Fruit fly (Drosophila melanogaster) whole organism, embryonic: ENCODE data around the gene wisp.
A peak's percentile ranks its signal among the peaks of the same experiment; 100 is the strongest.

Experiments used
- Awh ChIP-seq: fragments of 200-800 bp; sonication (Bioruptor generic); IDR thresholded peaks from 2 replicates; pipeline ENCODE4, ENCODE4 v1.3.6; 2022; ENCODE audit warnings: missing biosample characterization, missing genetic modification characterization
- B-H2 ChIP-seq: fragments of 200-800 bp; sonication (Bioruptor generic); optimal IDR thresholded peaks from 2 replicates; lab custom pipeline; 2018; ENCODE audit warnings: missing biosample characterization, mild to moderate bottlenecking, missing genetic modification characterization
- CG10431 ChIP-seq: fragments of 200-800 bp; sonication (Bioruptor generic); optimal IDR thresholded peaks from 3 replicates; lab custom pipeline; 2018; ENCODE audit warnings: missing biosample characterization, mild to moderate bottlenecking, missing genetic modification characterization
- CG11247 ChIP-seq: fragments of 200-800 bp; sonication (Bioruptor generic); IDR thresholded peaks from 2 replicates; pipeline ENCODE4 v1.3.6; 2022; ENCODE audit warnings: missing biosample characterization, missing genetic modification characterization
- CG11696 ChIP-seq: fragments of 200-800 bp; sonication (Bioruptor generic); IDR thresholded peaks from 2 replicates; pipeline ENCODE4 v1.3.6; 2022; ENCODE audit warnings: missing biosample characterization, missing genetic modification characterization
- CG12071 ChIP-seq: fragments of 200-800 bp; sonication (Bioruptor generic); optimal IDR thresholded peaks from 3 replicates; lab custom pipeline; 2018; ENCODE audit warnings: missing biosample characterization, mild to moderate bottlenecking, missing genetic modification characterization
- CG15073 ChIP-seq: fragments of 200-800 bp; sonication (Bioruptor generic); optimal IDR thresholded peaks from 2 replicates; lab custom pipeline; 2016; ENCODE audit warnings: missing biosample characterization, missing genetic modification characterization
- CG15696 ChIP-seq: fragments of 200-800 bp; sonication (Bioruptor generic); optimal IDR thresholded peaks from 2 replicates; lab custom pipeline; 2019; ENCODE audit warnings: missing biosample characterization, mild to moderate bottlenecking, missing genetic modification characterization, moderate library complexity
- CG1602 ChIP-seq: fragments of 200-800 bp; sonication (Bioruptor generic); optimal IDR thresholded peaks from 3 replicates; lab custom pipeline; 2016; ENCODE audit warnings: missing biosample characterization, missing genetic modification characterization
- CG17186 ChIP-seq: fragments of 200-800 bp; sonication (Bioruptor generic); optimal IDR thresholded peaks from 3 replicates; lab custom pipeline; 2017; ENCODE audit warnings: missing biosample characterization, missing genetic modification reagents, missing genetic modification characterization
- CG18262 ChIP-seq: fragments of 200-800 bp; optimal IDR thresholded peaks from 3 replicates; lab custom pipeline; 2019; ENCODE audit warnings: missing biosample characterization, mild to moderate bottlenecking, missing genetic modification characterization, moderate library complexity
- CG18764 ChIP-seq: fragments of 200-800 bp; sonication (Bioruptor generic); optimal IDR thresholded peaks from 3 replicates; lab custom pipeline; 2016; ENCODE audit warnings: missing biosample characterization, missing genetic modification characterization
- CG2875 ChIP-seq: fragments of 200-800 bp; sonication (Bioruptor generic); optimal IDR thresholded peaks from 2 replicates; lab custom pipeline; 2017; ENCODE audit warnings: missing biosample characterization, mild to moderate bottlenecking, missing genetic modification characterization, missing genetic modification reagents
- CG3163 ChIP-seq: fragments of 200-800 bp; sonication (Bioruptor generic); optimal IDR thresholded peaks from 3 replicates; lab custom pipeline; 2016; ENCODE audit warnings: missing biosample characterization, missing genetic modification characterization
- CG32772 ChIP-seq: fragments of 200-800 bp; sonication (Bioruptor generic); IDR thresholded peaks from 2 replicates; pipeline ENCODE4 v1.3.6; 2022; ENCODE audit warnings: missing biosample characterization, missing genetic modification characterization
- CG33557 ChIP-seq: fragments of 200-800 bp; sonication (Bioruptor generic); optimal IDR thresholded peaks from 2 replicates; lab custom pipeline; 2019; ENCODE audit warnings: missing biosample characterization, mild to moderate bottlenecking, missing genetic modification characterization, moderate library complexity
- CG34376 ChIP-seq: fragments of 200-800 bp; sonication (Bioruptor generic); optimal IDR thresholded peaks from 2 replicates; lab custom pipeline; 2018; ENCODE audit warnings: missing biosample characterization, mild to moderate bottlenecking, missing genetic modification characterization
- CG3838 ChIP-seq: fragments of 200-800 bp; sonication (Bioruptor generic); optimal IDR thresholded peaks from 3 replicates; lab custom pipeline; 2016; ENCODE audit warnings: missing biosample characterization, missing genetic modification characterization
- CG6689 ChIP-seq: fragments of 200-800 bp; sonication (Bioruptor generic); IDR thresholded peaks from 2 replicates; pipeline ENCODE4 v1.3.6; 2022; ENCODE audit warnings: missing biosample characterization, missing genetic modification characterization
- CG7372 ChIP-seq: fragments of 200-800 bp; sonication (Bioruptor generic); IDR thresholded peaks from 2 replicates; pipeline ENCODE4 v1.3.6; 2022; ENCODE audit warnings: missing biosample characterization, missing genetic modification characterization
- CG7928 ChIP-seq: fragments of 200-800 bp; sonication (Bioruptor generic); optimal IDR thresholded peaks from 2 replicates; lab custom pipeline; 2017; ENCODE audit warnings: missing biosample characterization, mild to moderate bottlenecking, missing genetic modification characterization
- CG7987 ChIP-seq: fragments of 200-800 bp; sonication (Bioruptor generic); optimal IDR thresholded peaks from 2 replicates; lab custom pipeline; 2018; ENCODE audit warnings: missing biosample characterization, mild to moderate bottlenecking, missing genetic modification characterization, moderate library complexity
- CG8089 ChIP-seq: fragments of 200-800 bp; sonication (Bioruptor generic); optimal IDR thresholded peaks from 3 replicates; lab custom pipeline; 2016; ENCODE audit warnings: missing biosample characterization, missing genetic modification characterization
- CG9932 ChIP-seq: fragments of 200-800 bp; sonication (Bioruptor generic); IDR thresholded peaks from 2 replicates; pipeline ENCODE4 v1.3.6; 2022; ENCODE audit warnings: missing biosample characterization, missing genetic modification characterization
- Chrac-16 ChIP-seq: fragments of 200-800 bp; sonication (Bioruptor generic); optimal IDR thresholded peaks from 3 replicates; lab custom pipeline; 2016; ENCODE audit warnings: missing biosample characterization, missing genetic modification characterization
- Dref ChIP-seq: fragments of 200-800 bp; sonication (Bioruptor generic); IDR thresholded peaks from 2 replicates; pipeline ENCODE4 v1.3.6; 2022; ENCODE audit warnings: missing biosample characterization, missing genetic modification characterization
- Ets65A ChIP-seq: fragments of 200-800 bp; sonication (Bioruptor generic); peaks from one replicate; lab custom pipeline; 2016; ENCODE audit warnings: missing biosample characterization, missing genetic modification characterization
- Hr51 ChIP-seq, 2 experiments: fragments of 200-800 bp; sonication (Bioruptor generic); optimal IDR thresholded peaks; 2 replicates in 1 of 2; 3 replicates in 1 of 2; lab custom pipeline; 2016 to 2018; ENCODE audit warnings: missing biosample characterization in 2 of 2, missing genetic modification characterization in 2 of 2, mild to moderate bottlenecking in 1 of 2, moderate library complexity in 1 of 2
- Mrtf ChIP-seq: fragments of 200-800 bp; sonication (Bioruptor generic); IDR thresholded peaks from 3 replicates; pipeline ENCODE4 v1.3.6; 2022; ENCODE audit warnings: missing biosample characterization, missing genetic modification characterization
- Side ChIP-seq: fragments of 200-800 bp; sonication (Bioruptor generic); optimal IDR thresholded peaks from 2 replicates; lab custom pipeline; 2016; ENCODE audit warnings: missing biosample characterization, missing genetic modification characterization
- Spps ChIP-seq: fragments of 200-800 bp; sonication (Bioruptor generic); optimal IDR thresholded peaks from 2 replicates; lab custom pipeline; 2018; ENCODE audit warnings: missing biosample characterization, mild to moderate bottlenecking, missing genetic modification characterization
- Sry-β ChIP-seq: fragments of 200-800 bp; sonication (Bioruptor generic); optimal IDR thresholded peaks from 2 replicates; lab custom pipeline; 2018; ENCODE audit warnings: missing biosample characterization, mild to moderate bottlenecking, missing genetic modification characterization, moderate library complexity
- Stat92E ChIP-seq, 3 experiments: fragments of >200 bp in 2 of 3; fragments of 200-800 bp in 1 of 3; sonication (Bioruptor generic) in 1 of 3; optimal IDR thresholded peaks; 2 replicates each; lab custom pipeline; 2017 to 2019; ENCODE audit warnings: missing biosample characterization in 3 of 3, missing genetic modification characterization in 3 of 3, mild to moderate bottlenecking in 1 of 3, moderate library complexity in 1 of 3
- Tbp ChIP-seq: fragments of >200 bp; optimal IDR thresholded peaks from 2 replicates; lab custom pipeline; 2018; ENCODE audit warnings: missing biosample characterization, missing genetic modification characterization
- amos ChIP-seq: fragments of 200-800 bp; sonication (Bioruptor generic); IDR thresholded peaks from 2 replicates; pipeline ENCODE4 v1.3.6; 2022; ENCODE audit warnings: missing biosample characterization, missing genetic modification characterization; ENCODE audit not compliant: partially characterized antibody
- aop ChIP-seq: fragments of 200-800 bp; sonication (Bioruptor generic); IDR thresholded peaks from 2 replicates; pipeline ENCODE4 v1.3.6; 2022; ENCODE audit warnings: missing biosample characterization, missing genetic modification characterization
- chif ChIP-seq, 2 experiments: fragments of 200-800 bp; sonication (Bioruptor generic); optimal IDR thresholded peaks; 3 replicates each; lab custom pipeline; 2016; ENCODE audit warnings: missing biosample characterization in 2 of 2, missing genetic modification characterization in 2 of 2
- crol ChIP-seq: fragments of 200-800 bp; sonication (Bioruptor generic); IDR thresholded peaks from 2 replicates; pipeline ENCODE4 v1.3.6; 2022; ENCODE audit warnings: missing biosample characterization, missing genetic modification characterization
- da ChIP-seq: fragments of 200-800 bp; sonication (Bioruptor generic); optimal IDR thresholded peaks from 2 replicates; lab custom pipeline; 2016; ENCODE audit warnings: missing biosample characterization, missing genetic modification characterization
- eve ChIP-seq, 2 experiments: fragments of >200 bp; optimal IDR thresholded peaks; 2 replicates each; lab custom pipeline; 2017; ENCODE audit warnings: missing biosample characterization in 2 of 2, missing genetic modification characterization in 2 of 2
- fd102C ChIP-seq: fragments of 200-800 bp; sonication (Bioruptor generic); optimal IDR thresholded peaks from 2 replicates; lab custom pipeline; 2018; ENCODE audit warnings: missing biosample characterization, mild to moderate bottlenecking, missing genetic modification characterization, moderate library complexity
- kay ChIP-seq: fragments of 200-800 bp; sonication (Bioruptor generic); optimal IDR thresholded peaks from 2 replicates; lab custom pipeline; 2016; ENCODE audit warnings: missing biosample characterization, missing genetic modification characterization
- lbe ChIP-seq: fragments of 200-800 bp; sonication (Bioruptor generic); optimal IDR thresholded peaks from 2 replicates; lab custom pipeline; 2016; ENCODE audit warnings: missing biosample characterization, mild to moderate bottlenecking, missing genetic modification characterization
- p53 ChIP-seq: fragments of 200-800 bp; sonication (Bioruptor generic); optimal IDR thresholded peaks from 2 replicates; lab custom pipeline; 2016; ENCODE audit warnings: missing biosample characterization, missing genetic modification characterization
- pita ChIP-seq: fragments of 200-800 bp; sonication (Bioruptor generic); optimal IDR thresholded peaks from 2 replicates; lab custom pipeline; 2017; ENCODE audit warnings: missing biosample characterization, mild to moderate bottlenecking, missing genetic modification characterization
- trem ChIP-seq: fragments of 200-800 bp; optimal IDR thresholded peaks from 3 replicates; lab custom pipeline; 2019; ENCODE audit warnings: missing biosample characterization, mild to moderate bottlenecking, missing genetic modification characterization, moderate library complexity
- trh ChIP-seq: fragments of 200-800 bp; sonication (Bioruptor generic); optimal IDR thresholded peaks from 2 replicates; lab custom pipeline; 2016; ENCODE audit warnings: missing biosample characterization, missing genetic modification characterization
- unpg ChIP-seq: fragments of 200-800 bp; sonication (Bioruptor generic); optimal IDR thresholded peaks from 3 replicates; lab custom pipeline; 2018; ENCODE audit warnings: missing biosample characterization, mild to moderate bottlenecking, missing genetic modification characterization, moderate library complexity
- vfl ChIP-seq: fragments of 200-800 bp; sonication (Bioruptor generic); optimal IDR thresholded peaks from 2 replicates; lab custom pipeline; 2016; ENCODE audit warnings: missing biosample characterization, missing genetic modification characterization
- vnd ChIP-seq: fragments of 200-800 bp; sonication (Bioruptor generic); IDR thresholded peaks from 3 replicates; pipeline ENCODE4 v1.3.6; 2022; ENCODE audit warnings: missing biosample characterization, missing genetic modification characterization; ENCODE audit not compliant: partially characterized antibody
- z ChIP-seq: fragments of 200-800 bp; sonication (Bioruptor generic); IDR thresholded peaks from 3 replicates; pipeline ENCODE4 v1.3.6; 2022; ENCODE audit warnings: missing biosample characterization, missing genetic modification characterization

wisp gene

DNA sequence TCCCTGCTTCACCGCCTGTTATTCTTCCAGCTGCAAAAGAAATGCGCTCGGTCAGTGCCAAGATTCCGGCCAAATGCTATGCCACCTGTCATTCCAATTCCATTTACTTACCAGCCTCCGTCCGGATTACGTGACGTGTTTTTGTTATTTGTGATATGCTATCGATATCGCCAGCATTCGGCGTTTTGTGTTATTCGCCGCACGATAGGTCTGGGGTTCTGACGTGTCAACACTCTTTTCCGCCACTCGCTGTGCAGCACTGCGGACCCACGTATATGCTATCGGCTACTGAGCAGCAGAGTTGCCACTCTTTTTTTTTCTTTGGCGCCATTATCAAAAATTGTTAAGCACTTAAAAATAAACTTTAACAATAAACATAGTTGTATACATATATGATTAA is 41.4 kb upstream of the wisp start, which contains the start of gene p24-1 (continued):
- TF ChIP-seq trh (no peak), eve (GFP tag; optimal IDR thresholded peaks at IDR 0.05; lab: Kevin White, UChicago) (no peak), da (GFP tag; lab: Kevin White, UChicago) (peak; percentile 6), crol (GFP tag; lab: Robert Waterston, UW) (no peak), amos (GFP tag; lab: Robert Waterston, UW) (peak; percentile 94), CG3838 (GFP tag; lab: Kevin White, UChicago) (no peak), CG10431 (GFP tag; lab: Kevin White, UChicago) (no peak), CG7372 (GFP tag; lab: Robert Waterston, UW) (no peak), CG8089 (GFP tag; lab: Kevin White, UChicago) (no peak), Mrtf (GFP tag; lab: Robert Waterston, UW) (peak; percentile 36; the same call in 1 of the 3 replicates), aop (GFP tag; lab: Robert Waterston, UW) (no peak), Ets65A (GFP tag; lab: Kevin White, UChicago) (peak; percentile 96), CG12071 (no peak), CG11696 (GFP tag; lab: Robert Waterston, UW) (no peak), B-H2 (GFP tag; lab: Kevin White, UChicago) (peak; percentile 70), Stat92E (GFP tag; optimal IDR thresholded peaks at IDR 0.05; lab: Kevin White, UChicago) (peak in 1 of 3 experiments; percentile 20), CG11247 (GFP tag; lab: Robert Waterston, UW) (peak; percentile 58), CG34376 (GFP tag; lab: Kevin White, UChicago) (peak; percentile 51), z (GFP tag; lab: Robert Waterston, UW) (no peak), CG9932 (peak; percentile 88), p53 (GFP tag; lab: Kevin White, UChicago) (no peak), CG18764 (GFP tag; lab: Kevin White, UChicago) (peak; percentile 23), CG6689 (GFP tag; lab: Robert Waterston, UW) (no peak), CG3163 (GFP tag; lab: Kevin White, UChicago) (peak; percentile 43), Side (peak; percentile 57), CG15073 (GFP tag; lab: Kevin White, UChicago) (no peak), lbe (GFP tag; lab: Kevin White, UChicago) (peak; percentile 49), chif (GFP tag; optimal IDR thresholded peaks at IDR 0.05; lab: Kevin White, UChicago) (peak in 1 of 2 experiments; percentile 31), CG1602 (GFP tag; lab: Kevin White, UChicago) (peak; percentile 13), Tbp (GFP tag; lab: Kevin White, UChicago) (no peak), Spps (tag; lab: Kevin White, UChicago) (no peak), CG2875 (GFP tag; lab: Kevin White, UChicago) (no peak), Sry-β (GFP tag; lab: Kevin White, UChicago) (peak; percentile 63), kay (GFP tag; lab: Kevin White, UChicago) (peak; percentile 48), CG17186 (GFP tag; lab: Kevin White, UChicago) (peak; percentile 74), CG32772 (GFP tag; lab: Robert Waterston, UW) (0 out of 2 replicates have a peak, but pooled peaks have one; percentile 15), Chrac-16 (GFP tag; lab: Kevin White, UChicago) (peak; percentile 16), Awh (no peak), CG18262 (peak; percentile 7), fd102C (no peak), CG15696 (tag; lab: Kevin White, UChicago) (peak; percentile 7), trem (tag; lab: Kevin White, UChicago) (peak; percentile 54), CG7928 (GFP tag; lab: Kevin White, UChicago) (peak; percentile 11), Dref (GFP tag; lab: Robert Waterston, UW) (peak; percentile 90), Hr51 (GFP tag; optimal IDR thresholded peaks at IDR 0.05; lab: Kevin White, UChicago) (peak in 1 of 2 experiments; percentile 49), vnd (GFP tag; lab: Robert Waterston, UW) (peak; percentile 71), CG33557 (GFP tag; lab: Kevin White, UChicago) (peak; percentile 7), pita (no peak), CG7987 (GFP tag; lab: Kevin White, UChicago) (peak; percentile 26), vfl (GFP tag; lab: Kevin White, UChicago) (peak; percentile 45), unpg (GFP tag; lab: Kevin White, UChicago) (peak; percentile 31)
